Worm (Caenorhabditis elegans) whole organism, L2 larva: ENCODE measurements around the gene F18C5.9.

ENCODE experiments used
- ceh-82 ChIP-seq: fragments of 150-350 bp; optimal IDR thresholded peaks from 2 replicates; lab custom pipeline; 2014; ENCODE audit warnings: missing biosample characterization, missing genetic modification characterization
- dmd-4 ChIP-seq: sonication (generic microtip); optimal IDR thresholded peaks from 2 replicates; lab custom pipeline; 2017; ENCODE audit warnings: missing biosample characterization, missing genetic modification characterization
- lin-13 ChIP-seq: fragments of 150-350 bp; optimal IDR thresholded peaks from 2 replicates; lab custom pipeline; 2014; ENCODE audit warnings: missing biosample characterization, missing genetic modification reagents, missing genetic modification characterization
- lsy-2 ChIP-seq, 2 experiments: fragments of 150-350 bp in 1 of 2; sonication (generic microtip) in 1 of 2; optimal IDR thresholded peaks; 2 replicates each; lab custom pipeline; 2014 to 2017; ENCODE audit warnings: missing biosample characterization in 2 of 2, missing genetic modification characterization in 2 of 2
- mbf-1 ChIP-seq: sonication (generic microtip); optimal IDR thresholded peaks from 2 replicates; lab custom pipeline; 2017; ENCODE audit warnings: missing biosample characterization, missing genetic modification characterization
- mdl-1 ChIP-seq, 2 experiments: fragments of 150-350 bp in 1 of 2; sonication (generic microtip) in 1 of 2; optimal IDR thresholded peaks; 2 replicates each; lab custom pipeline; 2017; ENCODE audit warnings: missing biosample characterization in 2 of 2, missing genetic modification characterization in 2 of 2
- nhr-23 ChIP-seq: fragments of 150-350 bp; optimal IDR thresholded peaks from 2 replicates; lab custom pipeline; 2014; ENCODE audit warnings: missing biosample characterization, missing genetic modification reagents, missing genetic modification characterization
- nhr-237 ChIP-seq: fragments of 150-350 bp; optimal IDR thresholded peaks from 2 replicates; lab custom pipeline; 2014; ENCODE audit warnings: missing biosample characterization, missing genetic modification characterization
- snpc-4 ChIP-seq: fragments of 150-350 bp; optimal IDR thresholded peaks from 2 replicates; lab custom pipeline; 2014; ENCODE audit warnings: missing biosample characterization, missing genetic modification characterization
- unc-39 ChIP-seq: fragments of 150-350 bp; optimal IDR thresholded peaks from 2 replicates; lab custom pipeline; 2014; ENCODE audit warnings: missing biosample characterization, missing genetic modification characterization
- zag-1 ChIP-seq: fragments of 150-350 bp; optimal IDR thresholded peaks from 2 replicates; lab custom pipeline; 2014; ENCODE audit warnings: missing biosample characterization, missing genetic modification characterization
- ztf-11 ChIP-seq: sonication (generic microtip); optimal IDR thresholded peaks from 2 replicates; lab custom pipeline; 2017; ENCODE audit warnings: missing biosample characterization, missing genetic modification characterization

DNA sequence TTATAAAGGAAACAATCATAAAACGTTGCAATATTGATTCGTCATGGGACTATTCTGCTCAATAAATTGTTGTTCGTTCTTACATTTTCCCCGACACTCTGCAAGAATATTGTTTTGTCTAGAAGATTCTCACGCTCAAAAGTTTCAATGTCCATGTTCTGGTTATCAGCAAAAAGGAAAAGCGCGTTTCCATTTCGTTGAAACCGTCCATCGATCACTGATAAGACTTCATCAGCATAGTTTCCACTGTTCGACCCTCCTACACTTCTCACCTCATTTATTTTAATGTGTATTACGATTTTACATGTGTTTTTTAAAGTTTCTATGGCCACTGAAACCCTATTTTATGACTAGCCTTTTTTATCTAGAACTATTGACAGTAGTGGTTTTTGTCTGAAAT lies 46.8 kb upstream of the F18C5.9 start:
- TF ChIP-seq zag-1 (tag; lab: Kevin White, UChicago) (no peak), snpc-4 (no peak), lsy-2 (tag; optimal IDR thresholded peaks at IDR 0.05; lab: Kevin White, UChicago) (no peak), nhr-237 (tag; lab: Kevin White, UChicago) (no peak), lin-13 (GFP tag; lab: Kevin White, UChicago) (no peak), ceh-82 (no peak), nhr-23 (tag; lab: Kevin White, UChicago) (no peak), mdl-1 (tag; optimal IDR thresholded peaks at IDR 0.05; lab: Kevin White, UChicago) (no peak), mbf-1 (tag; lab: Kevin White, UChicago) (no peak), unc-39 (no peak), ztf-11 (no peak), dmd-4 (tag; lab: Kevin White, UChicago) (no peak)
